Worm (Caenorhabditis elegans): ENCODE measurements around the gene rpl-43.

DNA sequence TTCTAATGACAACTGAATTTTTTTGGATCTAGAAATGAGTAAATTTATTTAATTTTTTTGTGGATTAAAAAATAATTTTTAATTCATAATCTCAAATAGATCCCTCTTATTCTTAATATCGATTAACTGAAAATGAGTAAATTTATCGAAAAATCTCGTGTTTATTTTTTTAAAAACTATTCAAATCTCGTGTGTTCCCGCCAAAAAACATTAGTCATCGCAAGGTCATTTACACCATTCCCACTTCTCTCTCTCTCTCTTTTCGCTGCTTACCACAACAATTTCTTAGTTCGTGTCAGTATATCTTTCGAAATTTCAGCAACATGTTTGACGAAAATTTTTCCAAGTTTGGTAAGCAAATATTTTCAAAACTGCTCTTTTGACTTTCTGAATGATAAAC, 32.4 kb downstream of the rpl-43 start:
- TF ChIP-seq blmp-1 (tag; optimal IDR thresholded peaks at IDR 0.05) (no peak), lsy-2 (tag; optimal IDR thresholded peaks at IDR 0.05) (no peak), snpc-4 (tag; optimal IDR thresholded peaks at IDR 0.05) (no peak), nhr-237 (tag; optimal IDR thresholded peaks at IDR 0.05) (no peak), ces-1 (GFP tag; optimal IDR thresholded peaks at IDR 0.05) (no peak), pha-4 (tag; optimal IDR thresholded peaks at IDR 0.05) (no peak), mep-1 (tag; optimal IDR thresholded peaks at IDR 0.05) (no peak)
